Worm (Caenorhabditis elegans) whole organism, late embryonic: Measurements from ENCODE around the gene T09F3.5.

Experiments used
- C08G9.2 ChIP-seq: sonication (generic microtip); optimal IDR thresholded peaks from 2 replicates; lab custom pipeline; 2016; ENCODE audit warnings: mild to moderate bottlenecking, missing genetic modification characterization, moderate library complexity, missing compliant biosample characterization
- K02D7.2 ChIP-seq: sonication (generic microtip); optimal IDR thresholded peaks from 2 replicates; lab custom pipeline; 2017; ENCODE audit warnings: mild to moderate bottlenecking, missing genetic modification characterization, missing compliant biosample characterization
- Y22D7AL.16 ChIP-seq: sonication (generic microtip); optimal IDR thresholded peaks from 2 replicates; lab custom pipeline; 2016; ENCODE audit warnings: missing genetic modification characterization, missing compliant biosample characterization
- ama-1 ChIP-seq: fragments of 150-350 bp; optimal IDR thresholded peaks from 2 replicates; lab custom pipeline; 2014
- ceh-14 ChIP-seq: sonication (generic microtip); optimal IDR thresholded peaks from 2 replicates; lab custom pipeline; 2016; ENCODE audit warnings: missing genotype, missing genetic modification characterization, missing compliant biosample characterization
- ceh-19 ChIP-seq: fragments of 200-800 bp; sonication (Bioruptor generic); optimal IDR thresholded peaks from 2 replicates; lab custom pipeline; 2018; ENCODE audit warnings: mild to moderate bottlenecking, missing genetic modification characterization, missing compliant biosample characterization
- ceh-22 ChIP-seq: sonication (generic microtip); optimal IDR thresholded peaks from 2 replicates; lab custom pipeline; 2017; ENCODE audit warnings: missing biosample characterization, missing genetic modification characterization
- ceh-30 ChIP-seq: fragments of 150-350 bp; optimal IDR thresholded peaks from 2 replicates; lab custom pipeline; 2014; ENCODE audit warnings: missing biosample characterization, missing genetic modification characterization
- ceh-48 ChIP-seq: sonication (generic microtip); optimal IDR thresholded peaks from 2 replicates; lab custom pipeline; 2016; ENCODE audit warnings: missing genetic modification characterization, inconsistent platforms, missing compliant biosample characterization
- dve-1 ChIP-seq: sonication (generic microtip); optimal IDR thresholded peaks from 2 replicates; lab custom pipeline; 2017; ENCODE audit warnings: antibody characterized with exemption, mild to moderate bottlenecking, missing genetic modification characterization, missing compliant biosample characterization
- elt-2 ChIP-seq: sonication (generic microtip); optimal IDR thresholded peaks from 2 replicates; lab custom pipeline; 2016; ENCODE audit warnings: missing genetic modification reagents, missing genetic modification characterization, missing compliant biosample characterization
- ets-4 ChIP-seq: sonication (generic microtip); optimal IDR thresholded peaks from 2 replicates; lab custom pipeline; 2016; ENCODE audit warnings: missing genetic modification characterization, missing compliant biosample characterization
- fax-1 ChIP-seq: sonication (generic microtip); optimal IDR thresholded peaks from 2 replicates; lab custom pipeline; 2016; ENCODE audit warnings: missing genotype, missing genetic modification characterization, missing compliant biosample characterization
- hlh-13 ChIP-seq: fragments of 200-800 bp; sonication (Bioruptor generic); optimal IDR thresholded peaks from 2 replicates; lab custom pipeline; 2018; ENCODE audit warnings: mild to moderate bottlenecking, missing genetic modification characterization, missing compliant biosample characterization
- hlh-15 ChIP-seq: sonication (generic microtip); optimal IDR thresholded peaks from 2 replicates; lab custom pipeline; 2016; ENCODE audit warnings: missing genetic modification characterization, missing compliant biosample characterization
- hlh-30 ChIP-seq: sonication (generic microtip); optimal IDR thresholded peaks from 2 replicates; lab custom pipeline; 2017; ENCODE audit warnings: antibody characterized with exemption, missing genetic modification characterization, missing compliant biosample characterization; ENCODE audit not compliant: insufficient read depth
- hlh-6 ChIP-seq: sonication (generic microtip); optimal IDR thresholded peaks from 2 replicates; lab custom pipeline; 2016; ENCODE audit warnings: missing genotype, missing genetic modification characterization, missing compliant biosample characterization
- lin-11 ChIP-seq: fragments of 200-800 bp; sonication (Bioruptor generic); optimal IDR thresholded peaks from 2 replicates; lab custom pipeline; 2018; ENCODE audit warnings: mild to moderate bottlenecking, missing genetic modification characterization, missing compliant biosample characterization
- madf-2 ChIP-seq: sonication (generic microtip); optimal IDR thresholded peaks from 2 replicates; lab custom pipeline; 2017; ENCODE audit warnings: missing genetic modification characterization, missing compliant biosample characterization
- nfya-1 ChIP-seq: sonication (generic microtip); optimal IDR thresholded peaks from 2 replicates; lab custom pipeline; 2017; ENCODE audit warnings: missing genetic modification characterization, mild to moderate bottlenecking, missing compliant biosample characterization, antibody characterized with exemption, moderate library complexity
- nhr-11 ChIP-seq: fragments of 150-350 bp; optimal IDR thresholded peaks from 2 replicates; lab custom pipeline; 2014; ENCODE audit warnings: missing biosample characterization, missing genetic modification characterization
- nhr-232 ChIP-seq: sonication (generic microtip); optimal IDR thresholded peaks from 2 replicates; lab custom pipeline; 2016; ENCODE audit warnings: missing genetic modification characterization, missing compliant biosample characterization
- odd-2 ChIP-seq: sonication (generic microtip); optimal IDR thresholded peaks from 2 replicates; lab custom pipeline; 2017; ENCODE audit warnings: antibody characterized with exemption, mild to moderate bottlenecking, missing genetic modification characterization, missing compliant biosample characterization
- pat-9 ChIP-seq: fragments of 200-800 bp; sonication (Bioruptor generic); optimal IDR thresholded peaks from 2 replicates; lab custom pipeline; 2018; ENCODE audit warnings: mild to moderate bottlenecking, missing genetic modification characterization, moderate library complexity, missing compliant biosample characterization
- pax-1 ChIP-seq: fragments of 150-350 bp; optimal IDR thresholded peaks from 2 replicates; lab custom pipeline; 2014; ENCODE audit warnings: missing biosample characterization, missing genetic modification characterization
- pha-4 ChIP-seq: fragments of 150-350 bp; optimal IDR thresholded peaks from 2 replicates; lab custom pipeline; 2018; ENCODE audit warnings: missing biosample characterization, missing genetic modification reagents, missing genetic modification characterization
- pqm-1 ChIP-seq: sonication (generic microtip); optimal IDR thresholded peaks from 2 replicates; lab custom pipeline; 2016; ENCODE audit warnings: missing genetic modification characterization, missing compliant biosample characterization
- pros-1 ChIP-seq: fragments of 150-350 bp; optimal IDR thresholded peaks from 2 replicates; lab custom pipeline; 2014; ENCODE audit warnings: missing biosample characterization, missing genetic modification reagents, missing genetic modification characterization
- ref-2 ChIP-seq: sonication (generic microtip); optimal IDR thresholded peaks from 2 replicates; lab custom pipeline; 2016; ENCODE audit warnings: missing genetic modification characterization, missing compliant biosample characterization
- rnt-1 ChIP-seq: sonication (generic microtip); optimal IDR thresholded peaks from 2 replicates; lab custom pipeline; 2016; ENCODE audit warnings: missing genetic modification characterization, missing compliant biosample characterization
- sdc-2 ChIP-seq: sonication (generic microtip); optimal IDR thresholded peaks from 2 replicates; lab custom pipeline; 2016; ENCODE audit warnings: missing genotype, missing genetic modification characterization, missing compliant biosample characterization
- sox-2 ChIP-seq: fragments of 200-800 bp; sonication (Bioruptor generic); IDR thresholded peaks from 2 replicates; pipeline ENCODE4 v1.3.6; 2022; ENCODE audit warnings: missing genetic modification reagents, missing genetic modification characterization, missing compliant biosample characterization
- sox-4 ChIP-seq: sonication (generic microtip); optimal IDR thresholded peaks from 2 replicates; lab custom pipeline; 2017; ENCODE audit warnings: mild to moderate bottlenecking, missing genetic modification characterization, inconsistent platforms, missing compliant biosample characterization
- tbx-7 ChIP-seq: sonication (generic microtip); optimal IDR thresholded peaks from 2 replicates; lab custom pipeline; 2016; ENCODE audit warnings: missing genotype, missing genetic modification characterization, missing compliant biosample characterization
- unc-42 ChIP-seq: sonication (generic microtip); optimal IDR thresholded peaks from 2 replicates; lab custom pipeline; 2016; ENCODE audit warnings: missing genotype, missing genetic modification characterization, missing compliant biosample characterization
- unc-86 ChIP-seq: sonication (generic microtip); optimal IDR thresholded peaks from 2 replicates; lab custom pipeline; 2016; ENCODE audit warnings: missing genetic modification characterization, missing compliant biosample characterization
- zip-5 ChIP-seq: sonication (generic microtip); optimal IDR thresholded peaks from 2 replicates; lab custom pipeline; 2016; ENCODE audit warnings: missing genetic modification characterization, missing compliant biosample characterization

The T09F3.5 gene

DNA sequence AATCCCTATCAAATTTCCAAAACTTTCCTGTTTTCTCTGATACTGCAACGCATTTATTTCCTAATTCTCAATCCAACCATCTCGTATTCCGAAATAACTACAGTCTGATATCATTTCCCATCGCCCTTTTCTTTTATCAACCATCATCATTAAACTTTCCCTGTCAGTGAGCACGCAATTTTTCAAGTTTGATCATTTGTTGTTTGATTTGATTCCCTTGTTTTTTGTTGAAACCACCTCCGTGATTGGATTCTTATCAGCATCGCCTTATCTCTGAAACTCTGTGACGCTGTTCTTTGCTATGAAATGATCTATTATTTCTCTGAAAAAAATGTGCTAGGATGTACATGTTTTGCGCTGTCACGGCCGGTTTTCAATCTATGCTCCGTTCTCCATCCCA, 6.3 kb downstream of the T09F3.5 start:
- TF ChIP-seq elt-2 (tag; lab: Kevin White, UChicago): peak; percentile 67
- TF ChIP-seq ceh-14 (tag; lab: Kevin White, UChicago): no peak

DNA sequence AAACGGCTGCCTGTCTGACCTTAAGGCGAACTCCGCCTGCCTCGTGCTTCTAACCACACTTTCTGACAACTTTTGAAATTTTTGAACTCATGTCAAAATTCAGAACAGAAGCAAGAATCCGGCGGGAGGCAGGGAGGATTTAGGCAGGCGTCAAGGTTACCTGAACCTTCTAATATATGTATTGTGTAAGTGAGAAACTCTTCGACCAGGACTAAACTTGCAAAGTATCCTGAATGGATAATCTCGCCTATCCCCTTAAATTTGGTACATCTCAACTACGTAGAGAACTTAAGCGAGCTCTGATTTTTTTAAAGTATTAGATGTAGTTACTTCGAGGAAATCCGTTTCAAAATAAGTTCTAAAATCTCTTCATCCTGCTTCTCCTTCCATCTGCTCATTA, 14.3 kb downstream of the T09F3.5 start, which contains the start of gene E04D5.5:
TSS of gene E04D5.5 (plus strand) at position 301 of the 400 bp plus-strand sequence.
- TF ChIP-seq zip-5 (tag; lab: Kevin White, UChicago) (no peak), pat-9 (tag; lab: Kevin White, UChicago) (no peak), sox-4 (tag; lab: Kevin White, UChicago) (no peak), ceh-30 (tag; lab: Kevin White, UChicago) (no peak), ref-2 (no peak), hlh-6 (no peak), madf-2 (tag; lab: Kevin White, UChicago) (no peak), nhr-11 (tag; lab: Kevin White, UChicago) (no peak)

DNA sequence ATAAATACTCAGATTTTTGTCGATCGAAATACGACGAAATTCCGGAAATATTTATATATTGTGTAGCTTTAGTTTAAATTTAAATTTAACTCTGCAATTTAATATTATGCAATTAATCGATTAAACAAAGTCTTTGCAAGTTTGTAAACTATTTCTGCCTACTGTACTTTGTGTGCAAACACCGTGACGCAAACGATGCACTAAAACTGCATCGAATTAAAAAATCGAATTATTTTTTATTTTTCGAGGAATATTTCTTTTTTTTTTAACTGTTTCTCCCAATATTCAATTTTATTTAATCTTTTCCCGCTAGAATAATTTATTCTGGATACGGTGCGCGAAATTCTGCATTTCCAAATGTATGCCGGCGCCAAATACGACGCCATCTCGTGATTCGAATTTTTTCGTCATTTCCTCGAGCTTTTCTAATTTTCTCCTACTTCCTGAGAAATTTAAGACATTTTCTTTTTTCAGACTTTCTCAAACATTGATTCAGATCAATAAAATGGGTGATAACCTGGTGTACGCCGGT, 19.7 kb downstream of the T09F3.5 start, which contains the start of gene eif-2A:
TSS of gene eif-2A (plus strand) at position 469 of the 532 bp plus-strand sequence.
- TF ChIP-seq nfya-1 (tag; lab: Kevin White, UChicago) (no peak), ceh-19 (GFP tag; lab: Kevin White, UChicago) (no peak), sdc-2 (tag; lab: Kevin White, UChicago) (no peak), pros-1 (no peak), unc-42 (tag; lab: Kevin White, UChicago) (peak; percentile 41), hlh-30 (tag; lab: Kevin White, UChicago) (peak; percentile 38), ets-4 (tag; lab: Kevin White, UChicago) (no peak), pqm-1 (tag; lab: Kevin White, UChicago) (no peak), odd-2 (tag; lab: Kevin White, UChicago) (no peak)

DNA sequence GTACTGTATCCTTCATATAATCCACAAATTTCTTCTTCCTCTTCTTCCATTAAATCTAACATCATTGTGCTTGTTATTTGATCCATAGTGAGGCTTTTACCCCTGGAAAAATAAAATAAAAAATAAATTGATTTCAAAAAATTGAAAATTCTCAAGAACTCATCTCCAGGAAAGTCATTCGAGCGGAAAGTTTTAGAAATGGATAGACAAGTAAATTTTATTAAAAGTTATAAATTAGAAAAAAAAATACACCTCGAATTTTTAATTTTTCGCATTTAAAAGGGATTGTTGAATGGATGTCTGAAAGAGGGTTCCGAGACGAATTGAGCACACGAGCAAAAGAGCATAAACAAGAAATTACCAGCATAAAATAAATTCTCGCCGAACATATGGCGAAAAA, 25.3 kb downstream of the T09F3.5 start, which contains the start of gene frpr-21:
TSS of gene frpr-21 (minus strand) at position 101 of the 400 bp plus-strand sequence.
- TF ChIP-seq ceh-22 (tag; lab: Kevin White, UChicago) (no peak), dve-1 (no peak), sdc-2 (tag; lab: Kevin White, UChicago) (no peak), hlh-13 (GFP tag; lab: Kevin White, UChicago) (no peak), unc-86 (tag; lab: Kevin White, UChicago) (no peak)

DNA sequence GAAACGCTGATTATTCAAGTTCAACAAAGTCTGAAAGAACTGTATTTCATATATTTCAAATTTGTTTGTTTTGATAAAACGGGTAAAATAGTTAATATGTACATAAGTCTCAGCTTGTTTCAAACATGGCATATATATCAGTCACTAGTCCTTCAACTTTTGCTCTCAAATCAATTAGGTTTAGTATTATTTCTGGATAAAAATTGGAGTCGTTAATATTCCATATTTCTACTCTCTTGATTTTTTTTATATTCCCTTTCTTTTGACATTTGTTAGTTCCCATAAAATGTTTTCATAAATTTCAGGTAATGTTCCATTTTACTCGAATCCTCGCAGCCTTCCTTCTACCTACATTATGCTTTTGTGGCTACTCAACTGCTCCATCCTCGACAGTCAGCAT, 39.2 kb downstream of the T09F3.5 start, which contains the start of gene cut-4:
TSS of gene cut-4 (plus strand) at position 301 of the 400 bp plus-strand sequence.
- TF ChIP-seq K02D7.2 (tag; lab: Kevin White, UChicago) (no peak), lin-11 (no peak), fax-1 (tag; lab: Kevin White, UChicago) (no peak), C08G9.2 (no peak), dve-1 (no peak), Y22D7AL.16 (tag; lab: Kevin White, UChicago) (no peak), hlh-15 (tag; lab: Kevin White, UChicago) (no peak), tbx-7 (tag; lab: Kevin White, UChicago) (no peak), hlh-13 (GFP tag; lab: Kevin White, UChicago) (no peak), sox-2 (GFP tag; lab: Robert Waterston, UW) (no peak), ceh-48 (tag; lab: Kevin White, UChicago) (no peak), hlh-6 (no peak), elt-2 (tag; lab: Kevin White, UChicago) (no peak), nhr-232 (tag; lab: Kevin White, UChicago) (no peak), rnt-1 (tag; lab: Kevin White, UChicago) (no peak), ceh-14 (tag; lab: Kevin White, UChicago) (no peak), pax-1 (no peak), pros-1 (no peak), pha-4 (tag; lab: Kevin White, UChicago) (no peak), ama-1 (lab: Kevin White, UChicago) (no peak)
